Worm (Caenorhabditis elegans): ENCODE measurements around the gene W06G6.17.

DNA sequence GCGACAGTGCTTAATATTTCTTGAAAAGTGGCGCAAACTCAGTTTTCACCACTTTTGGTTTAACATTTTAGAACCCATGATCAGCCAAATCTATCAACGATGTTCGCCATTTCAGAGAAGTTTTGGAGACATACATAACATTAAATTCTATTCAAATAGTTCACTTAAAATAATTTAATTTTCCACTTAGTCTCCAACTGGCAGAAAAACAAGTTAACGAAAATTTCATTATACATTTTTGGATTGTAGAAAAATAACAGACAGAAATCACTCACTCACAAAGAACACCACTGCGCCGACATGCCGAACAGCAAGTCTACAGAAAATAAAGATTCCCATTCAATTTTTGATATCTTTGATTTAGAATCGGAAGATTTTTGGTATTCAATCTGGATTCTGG, 34.9 kb upstream of the W06G6.17 start, which contains the start of gene srw-44:
- TF ChIP-seq ttx-3 (tag; optimal IDR thresholded peaks at IDR 0.05) = no peak
- no peak for TF ChIP-seq ama-1 (optimal IDR thresholded peaks at IDR 0.05)
- TF ChIP-seq elt-4 (tag; optimal IDR thresholded peaks at IDR 0.05) = no peak
- TF ChIP-seq dmd-4 (tag; optimal IDR thresholded peaks at IDR 0.05; ENCODE audit: borderline replicate concordance) = no peak
- no peak for TF ChIP-seq hlh-30 (tag; optimal IDR thresholded peaks at IDR 0.05; ENCODE audit: insufficient read depth)
- TF ChIP-seq nhr-11 (tag; optimal IDR thresholded peaks at IDR 0.05) = no peak
- no peak for TF ChIP-seq ceh-22 (tag; optimal IDR thresholded peaks at IDR 0.05)
- no peak for TF ChIP-seq K02D7.2 (tag; optimal IDR thresholded peaks at IDR 0.05)
- no peak for TF ChIP-seq ceh-9 (tag; optimal IDR thresholded peaks at IDR 0.05)
- TF ChIP-seq eyg-1 (tag; optimal IDR thresholded peaks at IDR 0.05) = no peak

Data from whole organism, late embryonic.